Worm (Caenorhabditis elegans) whole organism, late embryonic: ENCODE results near the gene T04C4.3.

ENCODE experiments used
- C08G9.2 ChIP-seq: sonication (generic microtip); optimal IDR thresholded peaks from 2 replicates; lab custom pipeline; 2016; ENCODE audit warnings: mild to moderate bottlenecking, missing genetic modification characterization, moderate library complexity, missing compliant biosample characterization
- Y22D7AL.16 ChIP-seq: sonication (generic microtip); optimal IDR thresholded peaks from 2 replicates; lab custom pipeline; 2016; ENCODE audit warnings: missing genetic modification characterization, missing compliant biosample characterization
- ahr-1 ChIP-seq: sonication (generic microtip); optimal IDR thresholded peaks from 2 replicates; lab custom pipeline; 2016; ENCODE audit warnings: missing genetic modification characterization, missing compliant biosample characterization
- ama-1 ChIP-seq: fragments of 150-350 bp; optimal IDR thresholded peaks from 2 replicates; lab custom pipeline; 2014
- ceh-14 ChIP-seq: sonication (generic microtip); optimal IDR thresholded peaks from 2 replicates; lab custom pipeline; 2016; ENCODE audit warnings: missing genotype, missing genetic modification characterization, missing compliant biosample characterization
- ceh-19 ChIP-seq: fragments of 200-800 bp; sonication (Bioruptor generic); optimal IDR thresholded peaks from 2 replicates; lab custom pipeline; 2018; ENCODE audit warnings: mild to moderate bottlenecking, missing genetic modification characterization, missing compliant biosample characterization
- ceh-24 ChIP-seq: sonication (generic microtip); optimal IDR thresholded peaks from 2 replicates; lab custom pipeline; 2016; ENCODE audit warnings: mild to moderate bottlenecking, missing genetic modification characterization, missing compliant biosample characterization
- ceh-30 ChIP-seq: fragments of 150-350 bp; optimal IDR thresholded peaks from 2 replicates; lab custom pipeline; 2014; ENCODE audit warnings: missing biosample characterization, missing genetic modification characterization
- ceh-45 ChIP-seq: fragments of 200-800 bp; sonication (Bioruptor generic); IDR thresholded peaks from 2 replicates; pipeline ENCODE4 v1.3.6; 2022; ENCODE audit warnings: missing genetic modification reagents, missing genetic modification characterization, missing compliant biosample characterization
- che-1 ChIP-seq: sonication (generic microtip); optimal IDR thresholded peaks from 2 replicates; lab custom pipeline; 2016; ENCODE audit warnings: mild to moderate bottlenecking, missing genetic modification characterization, missing compliant biosample characterization
- dve-1 ChIP-seq: sonication (generic microtip); optimal IDR thresholded peaks from 2 replicates; lab custom pipeline; 2017; ENCODE audit warnings: antibody characterized with exemption, mild to moderate bottlenecking, missing genetic modification characterization, missing compliant biosample characterization
- elt-4 ChIP-seq: sonication (generic microtip); optimal IDR thresholded peaks from 2 replicates; lab custom pipeline; 2016; ENCODE audit warnings: missing genetic modification characterization, missing compliant biosample characterization
- fax-1 ChIP-seq: sonication (generic microtip); optimal IDR thresholded peaks from 2 replicates; lab custom pipeline; 2016; ENCODE audit warnings: missing genotype, missing genetic modification characterization, missing compliant biosample characterization
- fkh-10 ChIP-seq: fragments of 150-350 bp; optimal IDR thresholded peaks from 2 replicates; lab custom pipeline; 2014; ENCODE audit warnings: missing biosample characterization, missing genetic modification reagents, missing genetic modification characterization
- fkh-6 ChIP-seq: sonication (generic microtip); optimal IDR thresholded peaks from 2 replicates; lab custom pipeline; 2016; ENCODE audit warnings: missing genetic modification characterization, missing compliant biosample characterization
- gmeb-2 ChIP-seq: sonication (generic microtip); optimal IDR thresholded peaks from 2 replicates; lab custom pipeline; 2016; ENCODE audit warnings: missing genetic modification characterization, inconsistent platforms, missing compliant biosample characterization
- hlh-15 ChIP-seq: sonication (generic microtip); optimal IDR thresholded peaks from 2 replicates; lab custom pipeline; 2016; ENCODE audit warnings: missing genetic modification characterization, missing compliant biosample characterization
- hlh-6 ChIP-seq: sonication (generic microtip); optimal IDR thresholded peaks from 2 replicates; lab custom pipeline; 2016; ENCODE audit warnings: missing genotype, missing genetic modification characterization, missing compliant biosample characterization
- hlh-8 ChIP-seq: sonication (generic microtip); optimal IDR thresholded peaks from 2 replicates; lab custom pipeline; 2016; ENCODE audit warnings: missing genotype, missing genetic modification characterization, missing compliant biosample characterization
- lim-6 ChIP-seq: sonication (generic microtip); optimal IDR thresholded peaks from 2 replicates; lab custom pipeline; 2016; ENCODE audit warnings: missing genetic modification characterization, missing compliant biosample characterization
- lin-11 ChIP-seq: fragments of 200-800 bp; sonication (Bioruptor generic); optimal IDR thresholded peaks from 2 replicates; lab custom pipeline; 2018; ENCODE audit warnings: mild to moderate bottlenecking, missing genetic modification characterization, missing compliant biosample characterization
- madf-2 ChIP-seq: sonication (generic microtip); optimal IDR thresholded peaks from 2 replicates; lab custom pipeline; 2017; ENCODE audit warnings: missing genetic modification characterization, missing compliant biosample characterization
- mec-3 ChIP-seq: sonication (generic microtip); optimal IDR thresholded peaks from 2 replicates; lab custom pipeline; 2016; ENCODE audit warnings: borderline replicate concordance, missing genetic modification characterization, missing compliant biosample characterization
- nhr-232 ChIP-seq: sonication (generic microtip); optimal IDR thresholded peaks from 2 replicates; lab custom pipeline; 2016; ENCODE audit warnings: missing genetic modification characterization, missing compliant biosample characterization
- npax-4 ChIP-seq: sonication (generic microtip); optimal IDR thresholded peaks from 2 replicates; lab custom pipeline; 2016; ENCODE audit warnings: missing genetic modification characterization, missing compliant biosample characterization
- odd-2 ChIP-seq: sonication (generic microtip); optimal IDR thresholded peaks from 2 replicates; lab custom pipeline; 2017; ENCODE audit warnings: antibody characterized with exemption, mild to moderate bottlenecking, missing genetic modification characterization, missing compliant biosample characterization
- pat-9 ChIP-seq: fragments of 200-800 bp; sonication (Bioruptor generic); optimal IDR thresholded peaks from 2 replicates; lab custom pipeline; 2018; ENCODE audit warnings: mild to moderate bottlenecking, missing genetic modification characterization, moderate library complexity, missing compliant biosample characterization
- pax-1 ChIP-seq: fragments of 150-350 bp; optimal IDR thresholded peaks from 2 replicates; lab custom pipeline; 2014; ENCODE audit warnings: missing biosample characterization, missing genetic modification characterization
- pha-2 ChIP-seq: sonication (generic microtip); optimal IDR thresholded peaks from 2 replicates; lab custom pipeline; 2017; ENCODE audit warnings: mild to moderate bottlenecking, missing genetic modification characterization, missing compliant biosample characterization
- pqm-1 ChIP-seq: sonication (generic microtip); optimal IDR thresholded peaks from 2 replicates; lab custom pipeline; 2016; ENCODE audit warnings: missing genetic modification characterization, missing compliant biosample characterization
- ref-2 ChIP-seq: sonication (generic microtip); optimal IDR thresholded peaks from 2 replicates; lab custom pipeline; 2016; ENCODE audit warnings: missing genetic modification characterization, missing compliant biosample characterization
- rnt-1 ChIP-seq: sonication (generic microtip); optimal IDR thresholded peaks from 2 replicates; lab custom pipeline; 2016; ENCODE audit warnings: missing genetic modification characterization, missing compliant biosample characterization
- sox-2 ChIP-seq: fragments of 200-800 bp; sonication (Bioruptor generic); IDR thresholded peaks from 2 replicates; pipeline ENCODE4 v1.3.6; 2022; ENCODE audit warnings: missing genetic modification reagents, missing genetic modification characterization, missing compliant biosample characterization
- sox-4 ChIP-seq: sonication (generic microtip); optimal IDR thresholded peaks from 2 replicates; lab custom pipeline; 2017; ENCODE audit warnings: mild to moderate bottlenecking, missing genetic modification characterization, inconsistent platforms, missing compliant biosample characterization
- ttx-3 ChIP-seq: sonication (generic microtip); optimal IDR thresholded peaks from 2 replicates; lab custom pipeline; 2016; ENCODE audit warnings: missing genetic modification reagents, missing genetic modification characterization, missing compliant biosample characterization
- unc-3 ChIP-seq, 2 experiments: fragments of 200-800 bp in 1 of 2; sonication (Bioruptor generic) in 1 of 2; sonication (generic microtip) in 1 of 2; conservative IDR thresholded peaks in 1 of 2; optimal IDR thresholded peaks in 1 of 2; 2 replicates each; pipeline versions ENCODE4 v1.3.6 to Lab custom; 2016 to 2022; ENCODE audit warnings: missing compliant biosample characterization in 2 of 2, missing genetic modification characterization in 2 of 2, missing genetic modification reagents in 1 of 2
- unc-42 ChIP-seq: sonication (generic microtip); optimal IDR thresholded peaks from 2 replicates; lab custom pipeline; 2016; ENCODE audit warnings: missing genotype, missing genetic modification characterization, missing compliant biosample characterization
- ztf-16 ChIP-seq: sonication (generic microtip); optimal IDR thresholded peaks from 2 replicates; lab custom pipeline; 2017; ENCODE audit warnings: missing genetic modification characterization, missing compliant biosample characterization

Gene T04C4.3

DNA sequence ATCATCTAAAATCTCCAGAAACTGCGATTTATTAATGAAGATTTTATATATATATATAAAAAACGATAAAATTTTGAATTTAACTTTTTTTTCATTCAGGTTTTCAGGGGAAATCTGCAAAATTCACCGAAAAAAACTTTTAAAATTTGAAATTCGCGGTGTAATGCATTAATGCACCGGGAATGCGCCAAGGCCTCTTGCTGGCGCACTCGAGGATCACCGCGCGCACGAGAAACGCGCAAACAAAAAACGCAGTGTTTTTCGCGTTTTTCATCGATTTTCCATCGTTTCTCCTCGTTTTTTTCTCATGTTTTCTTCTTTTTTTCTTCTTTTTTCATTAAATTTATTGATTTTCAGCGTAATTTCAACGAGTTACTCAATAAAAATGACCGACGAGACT is 39.1 kb downstream of the T04C4.3 start, which contains the start of gene hrpu-2 (continued):
- TF ChIP-seq sox-2 (GFP tag; lab: Robert Waterston, UW) (no peak), rnt-1 (tag; lab: Kevin White, UChicago) (no peak), ceh-19 (GFP tag; lab: Kevin White, UChicago) (no peak), hlh-6 (tag; lab: Kevin White, UChicago) (no peak), ahr-1 (no peak), ceh-24 (tag; lab: Kevin White, UChicago) (no peak), nhr-232 (tag; lab: Kevin White, UChicago) (no peak), pqm-1 (tag; lab: Kevin White, UChicago) (no peak), unc-3 (GFP tag; conservative IDR thresholded peaks at IDR 0.05; lab: Robert Waterston, UW) (no peak), unc-3 (tag; optimal IDR thresholded peaks at IDR 0.05; lab: Kevin White, UChicago) (no peak), Y22D7AL.16 (tag; lab: Kevin White, UChicago) (no peak), ama-1 (lab: Kevin White, UChicago) (no peak), pat-9 (tag; lab: Kevin White, UChicago) (no peak), C08G9.2 (tag; lab: Kevin White, UChicago) (no peak), hlh-8 (tag; lab: Kevin White, UChicago) (no peak), elt-4 (no peak), ceh-14 (tag; lab: Kevin White, UChicago) (no peak), lim-6 (tag; lab: Kevin White, UChicago) (no peak), sox-4 (no peak), lin-11 (tag; lab: Kevin White, UChicago) (no peak), npax-4 (no peak), ceh-30 (tag; lab: Kevin White, UChicago) (no peak), ceh-45 (no peak), hlh-15 (no peak), unc-42 (tag; lab: Kevin White, UChicago) (peak; percentile 58), pha-2 (tag; lab: Kevin White, UChicago) (peak; percentile 22), fkh-10 (GFP tag; lab: Kevin White, UChicago) (no peak), ref-2 (tag; lab: Kevin White, UChicago) (no peak), ttx-3 (tag; lab: Kevin White, UChicago) (no peak), ztf-16 (tag; lab: Kevin White, UChicago) (no peak), pax-1 (tag; lab: Kevin White, UChicago) (no peak), fkh-6 (tag; lab: Kevin White, UChicago) (no peak), mec-3 (no peak)

DNA sequence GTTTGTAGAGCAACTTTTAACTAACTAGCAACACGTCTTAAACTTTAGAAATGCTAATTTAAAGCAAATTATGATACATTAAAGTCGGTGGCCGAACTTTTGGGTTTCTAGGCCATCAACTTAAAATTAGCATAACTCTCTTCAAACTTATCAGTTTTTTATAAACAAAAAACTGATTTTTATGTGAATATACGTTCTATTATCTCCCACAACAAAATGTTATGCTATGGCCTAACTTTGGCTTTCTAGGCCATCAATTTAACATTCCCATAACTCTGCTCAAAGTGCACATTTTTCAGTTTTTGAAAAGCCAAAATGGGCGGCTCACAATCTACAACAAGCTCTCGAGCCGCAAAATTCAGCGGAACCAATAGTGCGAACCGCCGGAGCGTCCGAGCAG is 41.4 kb downstream of the T04C4.3 start, which contains the start of gene C54E4.1:
TSS of gene C54E4.1 (plus strand) at position 301 of the 400 bp plus-strand sequence.
- TF ChIP-seq ztf-16 (tag; lab: Kevin White, UChicago) (no peak), madf-2 (tag; lab: Kevin White, UChicago) (no peak), fkh-10 (GFP tag; lab: Kevin White, UChicago) (no peak), ama-1 (lab: Kevin White, UChicago) (no peak), elt-4 (no peak), ceh-45 (no peak), Y22D7AL.16 (tag; lab: Kevin White, UChicago) (no peak), ref-2 (tag; lab: Kevin White, UChicago) (no peak), lim-6 (tag; lab: Kevin White, UChicago) (no peak), che-1 (tag; lab: Kevin White, UChicago) (no peak), ceh-24 (tag; lab: Kevin White, UChicago) (no peak), fax-1 (tag; lab: Kevin White, UChicago) (no peak)
- TF ChIP-seq, all 69 proteins: peak for 0

DNA sequence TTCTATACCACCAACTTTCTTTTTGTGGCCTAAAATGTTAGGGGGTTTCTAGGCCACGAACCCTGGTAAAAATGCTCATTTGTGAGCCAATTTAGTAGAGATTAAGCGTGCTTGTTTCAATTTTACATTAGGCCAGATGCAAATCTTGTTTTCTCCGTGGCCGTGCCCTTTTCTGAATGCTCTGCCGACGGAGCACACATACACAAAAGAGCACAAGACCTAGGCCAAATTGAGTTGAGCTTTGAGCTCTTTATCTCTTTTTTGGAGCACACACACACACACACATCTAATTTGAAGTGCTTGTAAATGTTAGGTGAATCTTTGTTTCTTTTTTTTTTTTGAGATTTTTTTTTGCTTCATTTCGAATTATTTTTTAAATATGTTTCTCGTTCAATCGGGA is 43.8 kb downstream of the T04C4.3 start:
- TF ChIP-seq odd-2 (tag; lab: Kevin White, UChicago) (no peak), unc-42 (tag; lab: Kevin White, UChicago) (peak; percentile 80)

DNA sequence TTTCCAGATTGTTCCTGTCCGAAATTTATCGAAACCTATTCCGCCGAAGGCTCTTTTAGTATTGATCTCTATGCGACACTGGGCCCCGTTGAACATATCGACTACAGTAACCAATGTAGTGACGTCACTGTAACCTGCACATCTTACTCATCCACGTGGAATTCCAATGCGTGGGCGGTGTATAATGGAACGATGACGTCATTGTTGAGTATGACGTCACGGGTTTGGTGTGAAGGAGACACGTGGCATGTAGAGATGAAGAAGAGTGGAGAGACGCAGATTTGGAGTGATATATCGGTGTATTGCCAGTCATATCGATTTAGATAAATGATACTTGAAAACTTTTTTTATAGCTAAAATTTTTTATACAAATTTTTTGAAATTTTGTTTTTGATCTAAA is 46.3 kb downstream of the T04C4.3 start:
- TF ChIP-seq dve-1 (tag; lab: Kevin White, UChicago) (no peak), gmeb-2 (no peak)
